Fruit fly (Drosophila melanogaster): ENCODE data around the gene CG33301.

The CG33301 gene

DNA sequence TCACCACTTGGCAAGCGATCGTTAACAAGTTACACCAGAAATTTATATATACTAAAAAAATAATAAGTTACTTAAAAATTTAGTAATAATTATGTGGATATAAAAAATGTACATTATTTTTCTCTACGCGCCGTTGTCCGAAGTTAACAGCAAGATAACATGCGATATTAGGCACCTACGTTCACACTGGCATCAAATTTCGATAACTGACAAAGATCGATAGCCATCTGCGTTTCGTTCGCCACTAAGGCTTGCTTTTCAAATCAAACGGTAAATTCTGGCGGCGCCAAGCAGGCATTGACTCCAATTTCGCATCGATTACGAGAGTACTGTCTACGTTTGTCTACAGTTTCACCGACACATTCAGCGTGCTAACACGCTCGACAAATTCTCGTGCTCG is 7.3 kb downstream of the CG33301 start, which contains the start of gene Pen (continued):
- TF ChIP-seq lov (optimal IDR thresholded peaks at IDR 0.05) = no peak
- TF ChIP-seq lov (GFP tag; IDR thresholded peaks at IDR 0.05) = no peak
- no peak for TF ChIP-seq H15 (GFP tag; IDR thresholded peaks at IDR 0.05)
- TF ChIP-seq Scr (GFP tag; IDR thresholded peaks at IDR 0.05; ENCODE audit: partially characterized antibody) = peak; percentile 76
- peak; percentile 73 for TF ChIP-seq bbx (GFP tag; IDR thresholded peaks at IDR 0.05; ENCODE audit: partially characterized antibody)
- peak; percentile 38 for TF ChIP-seq CTCF (GFP tag; optimal IDR thresholded peaks at IDR 0.05)
- peak; percentile 69 for TF ChIP-seq CG7963 (GFP tag; IDR thresholded peaks at IDR 0.05; ENCODE audit: partially characterized antibody)
- no peak for TF ChIP-seq CG10321 (GFP tag; IDR thresholded peaks at IDR 0.05)
- no peak for TF ChIP-seq CG4617 (GFP tag; optimal IDR thresholded peaks at IDR 0.05; ENCODE audit: borderline replicate concordance)
- TF ChIP-seq pzg (GFP tag; optimal IDR thresholded peaks at IDR 0.05) = peak; percentile 74
- no peak for TF ChIP-seq BtbVII (GFP tag; optimal IDR thresholded peaks at IDR 0.05)
- no peak for TF ChIP-seq z (GFP tag; IDR thresholded peaks at IDR 0.05)
- no peak for TF ChIP-seq CG10366 (GFP tag; IDR thresholded peaks at IDR 0.05)
- no peak for TF ChIP-seq CG4328 (GFP tag; optimal IDR thresholded peaks at IDR 0.05)
- peak; percentile 31; the same call in 2 of the 3 replicates for TF ChIP-seq CG14860 (GFP tag; IDR thresholded peaks at IDR 0.05; ENCODE audit: partially characterized antibody)
- no peak for TF ChIP-seq CG12744 (GFP tag; optimal IDR thresholded peaks at IDR 0.05)
- no peak for TF ChIP-seq exex (tag; optimal IDR thresholded peaks at IDR 0.05)
- 0 out of 4 replicates have a peak, but pooled peaks have one; percentile 13 for TF ChIP-seq chinmo (GFP tag; IDR thresholded peaks at IDR 0.05; ENCODE audit: partially characterized antibody)
- TF ChIP-seq Side (GFP tag; optimal IDR thresholded peaks at IDR 0.05) = no peak
- TF ChIP-seq Sry-δ (GFP tag; optimal IDR thresholded peaks at IDR 0.05) = peak; percentile 81
- TF ChIP-seq CG6813 (GFP tag; optimal IDR thresholded peaks at IDR 0.05) = no peak
- TF ChIP-seq CG42726 (GFP tag; IDR thresholded peaks at IDR 0.05; ENCODE audit: partially characterized antibody) = 0 out of 2 replicates have a peak, but pooled peaks have one; percentile 57
- no peak for TF ChIP-seq CG12071 (GFP tag; optimal IDR thresholded peaks at IDR 0.05)
- TF ChIP-seq NC2β (GFP tag; optimal IDR thresholded peaks at IDR 0.05) = no peak
- TF ChIP-seq twi (tag; optimal IDR thresholded peaks at IDR 0.05) = no peak
- TF ChIP-seq CG17385 (GFP tag; optimal IDR thresholded peaks at IDR 0.05) = no peak
- TF ChIP-seq CG11696 (GFP tag; IDR thresholded peaks at IDR 0.05) = no peak
- TF ChIP-seq HLH4C (GFP tag; IDR thresholded peaks at IDR 0.05; ENCODE audit: partially characterized antibody) = peak; percentile 53
- no peak for TF ChIP-seq CG4820 (GFP tag; optimal IDR thresholded peaks at IDR 0.05)
- TF ChIP-seq trem (tag; optimal IDR thresholded peaks at IDR 0.05) = peak; percentile 65
- TF ChIP-seq CG8388 (GFP tag; optimal IDR thresholded peaks at IDR 0.05) = no peak
- TF ChIP-seq ewg (GFP tag; optimal IDR thresholded peaks at IDR 0.05) = no peak
- TF ChIP-seq row (GFP tag; IDR thresholded peaks at IDR 0.05) = 0 out of 3 replicates have a peak, but pooled peaks have one; percentile 18
- TF ChIP-seq Doc3 (GFP tag; IDR thresholded peaks at IDR 0.05; ENCODE audit: partially characterized antibody) = peak; percentile 35; the same call in 1 of the 3 replicates
- no peak for TF ChIP-seq HLH3B (GFP tag; IDR thresholded peaks at IDR 0.05)

DNA sequence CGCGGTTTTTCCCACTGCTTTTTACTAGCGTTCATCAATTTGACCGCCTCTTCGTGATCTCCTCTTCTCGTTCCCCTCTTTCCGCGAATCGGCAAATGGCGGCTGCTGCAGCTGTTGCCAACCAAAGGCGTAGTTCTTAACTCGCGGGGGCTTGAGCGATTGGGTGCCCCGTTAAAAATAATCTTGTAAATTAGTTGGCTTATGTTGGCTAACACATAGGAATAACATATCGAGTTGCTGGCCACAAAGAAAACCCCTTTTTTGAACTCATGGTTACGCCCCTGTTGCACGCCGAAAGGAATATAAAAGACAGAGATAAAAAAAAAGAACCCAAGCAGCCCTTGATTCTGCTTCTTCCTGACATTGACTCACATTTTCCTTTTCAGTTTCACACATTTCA is 7.9 kb downstream of the CG33301 start:
- TF ChIP-seq CG6175 (GFP tag; IDR thresholded peaks at IDR 0.05) = peak; percentile 46; the same call in 1 of the 3 replicates
- TF ChIP-seq Scr (GFP tag; IDR thresholded peaks at IDR 0.05; ENCODE audit: partially characterized antibody) = no peak
- TF ChIP-seq sob (GFP tag; IDR thresholded peaks at IDR 0.05) = peak; percentile 57; the same call in 1 of the 2 replicates
- TF ChIP-seq bcd (GFP tag; optimal IDR thresholded peaks at IDR 0.05) = peak; percentile 63
- TF ChIP-seq CG12744 (GFP tag; optimal IDR thresholded peaks at IDR 0.05) = peak; percentile 31
- peak; percentile 43 for TF ChIP-seq D19A (tag; optimal IDR thresholded peaks at IDR 0.05)
- peak; percentile 73 for TF ChIP-seq Oli (tag; optimal IDR thresholded peaks at IDR 0.05)
- no peak for TF ChIP-seq vfl (GFP tag; optimal IDR thresholded peaks at IDR 0.05)
- no peak for TF ChIP-seq CG2116 (GFP tag; optimal IDR thresholded peaks at IDR 0.05)
- TF ChIP-seq az2 (GFP tag; optimal IDR thresholded peaks at IDR 0.05) = peak; percentile 75
- TF ChIP-seq lbe (GFP tag; optimal IDR thresholded peaks at IDR 0.05) = peak; percentile 88
- TF ChIP-seq CG1603 (tag; optimal IDR thresholded peaks at IDR 0.05) = peak; percentile 87
- TF ChIP-seq wdn (GFP tag; IDR thresholded peaks at IDR 0.05) = 0 out of 2 replicates have a peak, but pooled peaks have one; percentile 34
- peak; percentile 38 for TF ChIP-seq caup (GFP tag; optimal IDR thresholded peaks at IDR 0.05; ENCODE audit: severe bottlenecking)
- TF ChIP-seq Hr51 (GFP tag; optimal IDR thresholded peaks at IDR 0.05) = peak; percentile 14 to 56
- TF ChIP-seq grn (GFP tag; optimal IDR thresholded peaks at IDR 0.05) = no peak
- TF ChIP-seq CG31441 (GFP tag; IDR thresholded peaks at IDR 0.05) = peak; percentile 62; the same call in 1 of the 2 replicates
- TF ChIP-seq dati (GFP tag; IDR thresholded peaks at IDR 0.05) = peak; percentile 77

All from whole organism, embryonic.